Worm (Caenorhabditis elegans) whole organism, L4 larva: ENCODE measurements around the gene pmp-5.

Experiments
- D1046.2 ChIP-seq: fragments of 200-800 bp; sonication (Bioruptor generic); IDR thresholded peaks from 2 replicates; pipeline ENCODE4 v1.3.6; 2022; ENCODE audit warnings: missing genetic modification characterization, missing compliant biosample characterization
- F37D6.2 ChIP-seq: sonication (generic microtip); optimal IDR thresholded peaks from 2 replicates; lab custom pipeline; 2016; ENCODE audit warnings: mild to moderate bottlenecking, missing genetic modification characterization, missing compliant biosample characterization
- F44E2.7 ChIP-seq: fragments of 200-800 bp; sonication (Bioruptor generic); IDR thresholded peaks from 2 replicates; pipeline ENCODE4 v2.1.2; 2022; ENCODE audit warnings: missing genetic modification characterization, missing compliant biosample characterization
- Y48G9A.11 ChIP-seq: fragments of 200-800 bp; sonication (Bioruptor generic); IDR thresholded peaks from 2 replicates; pipeline ENCODE4 v1.3.6; 2022; ENCODE audit warnings: missing genetic modification reagents, missing genetic modification characterization, missing compliant biosample characterization
- Y5F2A.4 ChIP-seq: fragments of 200-800 bp; sonication (Bioruptor generic); optimal IDR thresholded peaks from 2 replicates; lab custom pipeline; 2018; ENCODE audit warnings: mild to moderate bottlenecking, missing genetic modification characterization, missing compliant biosample characterization
- Y75B8A.6 ChIP-seq: fragments of 200-800 bp; sonication (Bioruptor generic); IDR thresholded peaks from 2 replicates; pipeline ENCODE4 v1.3.6; 2022; ENCODE audit warnings: missing genetic modification reagents, missing genetic modification characterization, missing compliant biosample characterization
- ZK546.5 ChIP-seq, 2 experiments: sonication (generic microtip); optimal IDR thresholded peaks; 2 replicates each; lab custom pipeline; 2017; ENCODE audit warnings: missing biosample characterization in 2 of 2, missing genetic modification characterization in 2 of 2
- aha-1 ChIP-seq: fragments of 150-350 bp; peaks from one replicate; lab custom pipeline; 2014; ENCODE audit warnings: missing biosample characterization, missing genetic modification characterization
- aly-2 ChIP-seq: sonication (generic microtip); optimal IDR thresholded peaks from 2 replicates; lab custom pipeline; 2018; ENCODE audit warnings: missing biosample characterization, missing genetic modification characterization
- ceh-20 ChIP-seq: fragments of 200-800 bp; sonication (Bioruptor generic); IDR thresholded peaks from 2 replicates; pipeline ENCODE4 v1.3.6; 2022; ENCODE audit warnings: missing genetic modification reagents, missing genetic modification characterization, missing compliant biosample characterization
- ceh-62 ChIP-seq: sonication (generic microtip); optimal IDR thresholded peaks from 2 replicates; lab custom pipeline; 2017; ENCODE audit warnings: missing biosample characterization, missing genetic modification characterization
- ceh-82 ChIP-seq: sonication (generic microtip); optimal IDR thresholded peaks from 2 replicates; lab custom pipeline; 2017; ENCODE audit warnings: missing biosample characterization, missing genetic modification characterization
- daf-12 ChIP-seq: fragments of 150-350 bp; optimal IDR thresholded peaks from 2 replicates; lab custom pipeline; 2014; ENCODE audit warnings: missing biosample characterization, missing genetic modification reagents, missing genetic modification characterization
- daf-8 ChIP-seq: fragments of 200-800 bp; sonication (Bioruptor generic); IDR thresholded peaks from 2 replicates; pipeline ENCODE4 v1.3.6; 2022; ENCODE audit warnings: missing genetic modification characterization, missing compliant biosample characterization
- dmd-6 ChIP-seq: fragments of 200-800 bp; sonication (Bioruptor generic); IDR thresholded peaks from 2 replicates; pipeline ENCODE4 v1.3.6; 2022; ENCODE audit warnings: missing genetic modification reagents, missing genetic modification characterization, missing compliant biosample characterization
- dmd-8 ChIP-seq: fragments of 200-800 bp; sonication (Bioruptor generic); IDR thresholded peaks from 2 replicates; pipeline ENCODE4 v1.3.6; 2022; ENCODE audit warnings: missing genetic modification characterization, missing compliant biosample characterization
- dmd-9 ChIP-seq: fragments of 200-800 bp; sonication (Bioruptor generic); IDR thresholded peaks from 2 replicates; pipeline ENCODE4 v1.3.6; 2022; ENCODE audit warnings: missing genetic modification reagents, missing genetic modification characterization, missing compliant biosample characterization
- dpl-1 ChIP-seq: fragments of 150-350 bp; optimal IDR thresholded peaks from 2 replicates; lab custom pipeline; 2014; ENCODE audit warnings: missing biosample characterization, missing genetic modification reagents, missing genetic modification characterization
- fkh-10 ChIP-seq: fragments of 150-350 bp; optimal IDR thresholded peaks from 2 replicates; lab custom pipeline; 2014; ENCODE audit warnings: missing biosample characterization, missing genetic modification reagents, missing genetic modification characterization
- hif-1 ChIP-seq, 2 experiments: sonication (generic microtip); optimal IDR thresholded peaks; 2 replicates each; lab custom pipeline; 2016 to 2017; ENCODE audit warnings: missing compliant biosample characterization in 2 of 2, missing genetic modification characterization in 2 of 2, missing genetic modification reagents in 2 of 2, missing genotype in 2 of 2, mild to moderate bottlenecking in 1 of 2
- hlh-11 ChIP-seq: fragments of 200-800 bp; sonication (Bioruptor generic); optimal IDR thresholded peaks from 2 replicates; lab custom pipeline; 2018; ENCODE audit warnings: mild to moderate bottlenecking, missing genetic modification characterization, missing compliant biosample characterization
- hlh-30 ChIP-seq: sonication (generic microtip); optimal IDR thresholded peaks from 2 replicates; lab custom pipeline; 2017; ENCODE audit warnings: antibody characterized with exemption, mild to moderate bottlenecking, missing genetic modification characterization, missing compliant biosample characterization; ENCODE audit not compliant: insufficient read depth
- hmg-1.1 ChIP-seq: fragments of 200-800 bp; sonication (Bioruptor generic); IDR thresholded peaks from 2 replicates; pipeline ENCODE4 v1.3.6; 2022; ENCODE audit warnings: missing genetic modification reagents, missing genetic modification characterization, missing compliant biosample characterization
- jun-1 ChIP-seq: fragments of 150-350 bp; optimal IDR thresholded peaks from 2 replicates; lab custom pipeline; 2014; ENCODE audit warnings: missing biosample characterization, missing genetic modification reagents, missing genetic modification characterization
- lin-1 ChIP-seq: fragments of 200-800 bp; sonication (Bioruptor generic); IDR thresholded peaks from 2 replicates; pipeline ENCODE4 v1.3.6; 2022; ENCODE audit warnings: missing genetic modification reagents, missing genetic modification characterization, missing compliant biosample characterization
- lin-13 ChIP-seq: fragments of 150-350 bp; optimal IDR thresholded peaks from 2 replicates; lab custom pipeline; 2014; ENCODE audit warnings: missing biosample characterization, missing genetic modification reagents, missing genetic modification characterization
- lin-15B ChIP-seq: fragments of 150-350 bp; sonication (generic microtip); optimal IDR thresholded peaks from 3 replicates; lab custom pipeline; 2014; ENCODE audit warnings: missing biosample characterization, missing genetic modification characterization
- lin-29 ChIP-seq: fragments of 200-800 bp; sonication (Bioruptor generic); IDR thresholded peaks from 2 replicates; pipeline ENCODE4 v1.3.6; 2022; ENCODE audit warnings: missing genetic modification reagents, missing genetic modification characterization, missing compliant biosample characterization
- lin-38 ChIP-seq: fragments of 200-800 bp; sonication (Bioruptor generic); IDR thresholded peaks from 2 replicates; pipeline ENCODE4 v1.3.6; 2022; ENCODE audit warnings: missing genetic modification reagents, missing genetic modification characterization, missing compliant biosample characterization
- lir-3 ChIP-seq: sonication (generic microtip); optimal IDR thresholded peaks from 2 replicates; lab custom pipeline; 2016; ENCODE audit warnings: mild to moderate bottlenecking, missing genetic modification characterization, missing compliant biosample characterization
- lsy-2 ChIP-seq, 2 experiments: fragments of 150-350 bp in 1 of 2; sonication (generic microtip) in 1 of 2; optimal IDR thresholded peaks; 2 replicates each; lab custom pipeline; 2014 to 2017; ENCODE audit warnings: missing biosample characterization in 2 of 2, missing genetic modification characterization in 2 of 2
- madf-9 ChIP-seq: fragments of 200-800 bp; sonication (Bioruptor generic); conservative IDR thresholded peaks from 2 replicates; pipeline ENCODE4 v1.3.6; 2022; ENCODE audit warnings: missing genetic modification reagents, missing genetic modification characterization, missing compliant biosample characterization
- mdl-1 ChIP-seq, 2 experiments: fragments of 150-350 bp in 1 of 2; sonication (generic microtip) in 1 of 2; optimal IDR thresholded peaks; 2 replicates each; lab custom pipeline; 2014 to 2017; ENCODE audit warnings: missing biosample characterization in 2 of 2, missing genetic modification characterization in 2 of 2
- mdt-29 ChIP-seq: fragments of 200-800 bp; sonication (Bioruptor generic); IDR thresholded peaks from 2 replicates; pipeline ENCODE4 v1.3.6; 2022; ENCODE audit warnings: missing genetic modification reagents, missing genetic modification characterization, missing compliant biosample characterization
- mep-1 ChIP-seq: fragments of 150-350 bp; sonication (generic microtip); optimal IDR thresholded peaks from 3 replicates; lab custom pipeline; 2014; ENCODE audit warnings: missing biosample characterization, missing genetic modification characterization
- mxl-3 ChIP-seq: fragments of 200-800 bp; sonication (Bioruptor generic); optimal IDR thresholded peaks from 2 replicates; lab custom pipeline; 2018; ENCODE audit warnings: mild to moderate bottlenecking, missing genetic modification characterization, missing compliant biosample characterization
- nhr-237 ChIP-seq: sonication (generic microtip); optimal IDR thresholded peaks from 2 replicates; lab custom pipeline; 2017; ENCODE audit warnings: missing biosample characterization, missing genetic modification characterization
- nhr-28 ChIP-seq: fragments of 150-350 bp; optimal IDR thresholded peaks from 2 replicates; lab custom pipeline; 2014; ENCODE audit warnings: missing biosample characterization, missing genetic modification characterization
- nhr-41 ChIP-seq: fragments of 200-800 bp; sonication (Bioruptor generic); IDR thresholded peaks from 2 replicates; pipeline ENCODE4 v1.3.6; 2022; ENCODE audit warnings: missing genetic modification reagents, missing genetic modification characterization, missing compliant biosample characterization
- nhr-48 ChIP-seq: sonication (generic microtip); optimal IDR thresholded peaks from 2 replicates; lab custom pipeline; 2016; ENCODE audit warnings: mild to moderate bottlenecking, missing genetic modification characterization, missing compliant biosample characterization
- nhr-76 ChIP-seq: fragments of 150-350 bp; optimal IDR thresholded peaks from 2 replicates; lab custom pipeline; 2014; ENCODE audit warnings: missing biosample characterization, missing genetic modification characterization
- nhr-77 ChIP-seq: fragments of 150-350 bp; optimal IDR thresholded peaks from 2 replicates; lab custom pipeline; 2014; ENCODE audit warnings: missing biosample characterization, missing genetic modification characterization
- pha-4 ChIP-seq, 2 experiments: fragments of 150-350 bp in 1 of 2; fragments of 200-800 bp in 1 of 2; sonication (Bioruptor generic) in 1 of 2; IDR thresholded peaks in 1 of 2; optimal IDR thresholded peaks in 1 of 2; 2 replicates each; pipeline versions ENCODE4 v1.3.6 to Lab custom; 2014 to 2022; ENCODE audit warnings: missing genetic modification characterization in 2 of 2, missing genetic modification reagents in 2 of 2, missing biosample characterization in 1 of 2, missing compliant biosample characterization in 1 of 2
- pqm-1 ChIP-seq: sonication (generic microtip); optimal IDR thresholded peaks from 2 replicates; lab custom pipeline; 2017; ENCODE audit warnings: missing biosample characterization, missing genetic modification characterization
- saeg-2 ChIP-seq: fragments of 200-800 bp; sonication (Bioruptor generic); IDR thresholded peaks from 2 replicates; pipeline ENCODE4 v1.3.6; 2022; ENCODE audit warnings: missing genetic modification reagents, missing genetic modification characterization, missing compliant biosample characterization
- snpc-1.2 ChIP-seq: fragments of 200-800 bp; sonication (Bioruptor generic); IDR thresholded peaks from 2 replicates; pipeline ENCODE4 v1.3.6; 2022; ENCODE audit warnings: missing genetic modification reagents, missing genetic modification characterization, missing compliant biosample characterization
- snpc-4 ChIP-seq: fragments of 150-350 bp; optimal IDR thresholded peaks from 2 replicates; lab custom pipeline; 2014; ENCODE audit warnings: missing biosample characterization, missing genetic modification characterization
- tag-97 ChIP-seq: fragments of 200-800 bp; sonication (Bioruptor generic); IDR thresholded peaks from 2 replicates; pipeline ENCODE4 v1.3.6; 2022; ENCODE audit warnings: missing genetic modification characterization, missing compliant biosample characterization
- unc-39 ChIP-seq: sonication (generic microtip); optimal IDR thresholded peaks from 2 replicates; lab custom pipeline; 2017; ENCODE audit warnings: missing biosample characterization, missing genetic modification characterization
- unc-62 ChIP-seq, 3 experiments: fragments of 150-350 bp in 1 of 3; sonication (generic microtip); optimal IDR thresholded peaks in 2 of 3; peaks in 1 of 3; 1 replicate in 1 of 3; 2 replicates in 2 of 3; lab custom pipeline; 2014 to 2017; ENCODE audit warnings: missing biosample characterization in 3 of 3, missing genetic modification characterization in 3 of 3, missing genetic modification reagents in 3 of 3, missing genotype in 1 of 3
- zfp-2 ChIP-seq: sonication (generic microtip); optimal IDR thresholded peaks from 2 replicates; lab custom pipeline; 2016; ENCODE audit warnings: mild to moderate bottlenecking, missing genetic modification characterization, missing compliant biosample characterization

The pmp-5 gene

ce11 chrV:6614152-6614734, 51.4 kb downstream of the pmp-5 start, which contains the start of gene cpr-4 (continued):
- no peak for TF ChIP-seq aha-1 (tag; lab: Kevin White, UChicago)
- no peak for TF ChIP-seq zfp-2 (tag; lab: Kevin White, UChicago)
- TF ChIP-seq mdl-1 (tag; optimal IDR thresholded peaks at IDR 0.05; lab: Kevin White, UChicago), result no peak
- TF ChIP-seq daf-8 (GFP tag; lab: Robert Waterston, UW), result no peak
- no peak for TF ChIP-seq hif-1 (tag; optimal IDR thresholded peaks at IDR 0.05; lab: Kevin White, UChicago)
- TF ChIP-seq ZK546.5 (tag; optimal IDR thresholded peaks at IDR 0.05; lab: Kevin White, UChicago), result no peak
- peak; percentile 12 for TF ChIP-seq mxl-3 (GFP tag; lab: Kevin White, UChicago)
- TF ChIP-seq aly-2 (tag; lab: Kevin White, UChicago), result no peak
- no peak for TF ChIP-seq F44E2.7 (GFP tag; lab: Robert Waterston, UW)
- no peak for TF ChIP-seq ceh-82
- no peak for TF ChIP-seq lin-13
- 0 out of 2 replicates have a peak, but pooled peaks have one; percentile 11 for TF ChIP-seq dmd-9 (GFP tag; lab: Robert Waterston, UW)
- no peak for TF ChIP-seq lin-15B (tag; lab: Kevin White, UChicago)
- TF ChIP-seq D1046.2 (GFP tag; lab: Robert Waterston, UW), result no peak
- no peak for TF ChIP-seq dmd-8 (GFP tag; lab: Robert Waterston, UW)
- TF ChIP-seq hlh-11, result peak; percentile 88
- TF ChIP-seq snpc-1.2 (GFP tag; lab: Robert Waterston, UW), result no peak
- peak; percentile 86 for TF ChIP-seq nhr-48 (tag; lab: Kevin White, UChicago)
- no peak for TF ChIP-seq lin-38
- TF ChIP-seq nhr-77 (tag; lab: Kevin White, UChicago), result peak; percentile 88
- TF ChIP-seq nhr-28 (tag; lab: Kevin White, UChicago), result peak; percentile 95
- TF ChIP-seq lir-3, result no peak
- TF ChIP-seq nhr-41, result no peak
- no peak for TF ChIP-seq Y5F2A.4 (GFP tag; lab: Kevin White, UChicago)
- TF ChIP-seq hmg-1.1 (GFP tag; lab: Robert Waterston, UW), result no peak
- TF ChIP-seq hlh-30 (tag; lab: Kevin White, UChicago), result peak; percentile 74
- TF ChIP-seq jun-1 (tag; lab: Kevin White, UChicago), result peak; percentile 27
- no peak for TF ChIP-seq madf-9
- TF ChIP-seq lin-29 (GFP tag; lab: Robert Waterston, UW), result no peak
- TF ChIP-seq dmd-6 (GFP tag; lab: Robert Waterston, UW), result peak; percentile 96
- no peak for TF ChIP-seq mdt-29 (GFP tag; lab: Robert Waterston, UW)
- TF ChIP-seq ceh-62 (tag; lab: Kevin White, UChicago), result no peak
- no peak for TF ChIP-seq dpl-1
- TF ChIP-seq Y48G9A.11 (GFP tag; lab: Robert Waterston, UW), result no peak
- TF ChIP-seq nhr-237 (tag; lab: Kevin White, UChicago), result no peak
- no peak for TF ChIP-seq lsy-2 (tag; optimal IDR thresholded peaks at IDR 0.05; lab: Kevin White, UChicago)
- no peak for TF ChIP-seq ceh-20 (GFP tag; lab: Robert Waterston, UW)
- TF ChIP-seq pha-4 (GFP tag; IDR thresholded peaks at IDR 0.05; lab: Robert Waterston, UW), result 0 out of 2 replicates have a peak, but pooled peaks have one; percentile 39
- TF ChIP-seq pha-4 (tag; optimal IDR thresholded peaks at IDR 0.05; lab: Kevin White, UChicago), result no peak
- no peak for TF ChIP-seq Y75B8A.6 (GFP tag; lab: Robert Waterston, UW)
- TF ChIP-seq F37D6.2, result no peak
- peak; percentile 77; the same call in 1 of the 2 replicates for TF ChIP-seq lin-1 (GFP tag; lab: Robert Waterston, UW)
- TF ChIP-seq daf-12 (tag; lab: Kevin White, UChicago), result no peak
- TF ChIP-seq unc-62 (GFP tag; optimal IDR thresholded peaks at IDR 0.05 in 1 of 2; lab: Kevin White, UChicago), result peak in 1 of 2 experiments; percentile 96
- no peak for TF ChIP-seq unc-62 (tag; optimal IDR thresholded peaks at IDR 0.05; lab: Kevin White, UChicago)
- TF ChIP-seq snpc-4 (tag; lab: Kevin White, UChicago), result no peak
- no peak for TF ChIP-seq nhr-76 (tag; lab: Kevin White, UChicago)
- TF ChIP-seq pqm-1, result peak; percentile 98
- no peak for TF ChIP-seq tag-97 (GFP tag; lab: Robert Waterston, UW)
- TF ChIP-seq unc-39 (tag; lab: Kevin White, UChicago), result no peak
- TF ChIP-seq mep-1 (tag; lab: Kevin White, UChicago), result peak; percentile 45
- TF ChIP-seq fkh-10, result no peak
- TF ChIP-seq saeg-2 (GFP tag; lab: Robert Waterston, UW), result peak; percentile 64; the same call in 1 of the 2 replicates
